Worm (Caenorhabditis elegans) whole organism, young adult: ENCODE results near the gene F36H12.3.

Experiments
- F37B4.10 ChIP-seq: fragments of 200-800 bp; sonication (Bioruptor generic); IDR thresholded peaks from 2 replicates; pipeline ENCODE4 v1.3.6; 2022; ENCODE audit warnings: missing genetic modification characterization, missing compliant biosample characterization
- ama-1 ChIP-seq, 3 experiments: fragments of 150-350 bp in 1 of 3; sonication (generic microtip) in 2 of 3; optimal IDR thresholded peaks; 2 replicates each; lab custom pipeline; 2014 to 2018; ENCODE audit warnings: missing biosample characterization in 2 of 3, missing genetic modification characterization in 2 of 3, missing genetic modification reagents in 2 of 3
- attf-5 ChIP-seq: fragments of 200-800 bp; sonication (Bioruptor generic); optimal IDR thresholded peaks from 2 replicates; lab custom pipeline; 2018; ENCODE audit warnings: mild to moderate bottlenecking, missing genetic modification characterization, missing compliant biosample characterization
- ccch-3 ChIP-seq: fragments of 200-800 bp; sonication (Bioruptor generic); optimal IDR thresholded peaks from 2 replicates; lab custom pipeline; 2018; ENCODE audit warnings: mild to moderate bottlenecking, missing genetic modification characterization, missing compliant biosample characterization
- mxl-1 ChIP-seq: sonication (generic microtip); optimal IDR thresholded peaks from 2 replicates; lab custom pipeline; 2016; ENCODE audit warnings: missing genetic modification characterization, missing compliant biosample characterization

DNA sequence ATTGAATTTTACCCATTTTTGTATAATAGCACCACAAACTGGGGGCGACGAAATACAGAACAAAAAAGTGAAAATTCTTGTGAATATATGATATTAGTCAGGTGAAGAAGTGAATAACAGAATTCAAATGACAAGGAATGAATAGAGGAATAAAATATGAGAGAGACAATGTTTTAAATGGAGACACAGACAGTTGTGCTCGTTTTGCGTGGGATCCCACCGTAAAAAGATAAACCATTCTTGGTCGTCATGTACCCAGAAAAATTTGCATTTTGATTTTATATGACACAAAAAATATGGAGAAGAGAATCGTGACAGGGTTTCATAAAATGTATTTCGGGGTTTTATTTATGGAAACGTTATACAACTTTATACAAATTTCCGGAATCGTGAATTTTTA is 5.1 kb downstream of the F36H12.3 start, which contains the start of gene F36H12.17:
- no peak for TF ChIP-seq F37B4.10 (GFP tag; lab: Robert Waterston, UW)
- TF ChIP-seq attf-5 (GFP tag; lab: Kevin White, UChicago): no peak
- TF ChIP-seq ccch-3: no peak
- TF ChIP-seq ama-1 (optimal IDR thresholded peaks at IDR 0.05; lab: Kevin White, UChicago): no peak
- TF ChIP-seq ama-1 (GFP tag; optimal IDR thresholded peaks at IDR 0.05; lab: Kevin White, UChicago): no peak
- TF ChIP-seq mxl-1 (tag; lab: Kevin White, UChicago): no peak
